Fruit fly (Drosophila melanogaster) whole organism, adult: Measurements from ENCODE around the gene CG43439.

Experiments
- CG11617 ChIP-seq: fragments of 200-800 bp; sonication (Bioruptor generic); optimal IDR thresholded peaks from 2 replicates; lab custom pipeline; 2017; ENCODE audit warnings: mild to moderate bottlenecking, missing biosample characterization, missing genetic modification reagents, missing genetic modification characterization
- CG12768 ChIP-seq: fragments of 200-800 bp; sonication (Bioruptor generic); optimal IDR thresholded peaks from 2 replicates; lab custom pipeline; 2017; ENCODE audit warnings: missing biosample characterization, missing genetic modification characterization, mild to moderate bottlenecking, moderate library complexity, missing genetic modification reagents
- CG1620 ChIP-seq: fragments of 200-800 bp; sonication (Bioruptor generic); optimal IDR thresholded peaks from 2 replicates; lab custom pipeline; 2016; ENCODE audit warnings: missing biosample characterization, missing genetic modification characterization
- Hr96 ChIP-seq: fragments of 200-800 bp; sonication (Bioruptor generic); optimal IDR thresholded peaks from 2 replicates; lab custom pipeline; 2016; ENCODE audit warnings: missing biosample characterization, missing genetic modification characterization
- toe ChIP-seq: fragments of 200-800 bp; sonication (Bioruptor generic); optimal IDR thresholded peaks from 2 replicates; lab custom pipeline; 2016; ENCODE audit warnings: missing biosample characterization, missing genetic modification characterization

- TF ChIP-seq CG11617 (GFP tag; lab: Kevin White, UChicago): no peak
- TF ChIP-seq CG12768 (GFP tag; lab: Kevin White, UChicago): no peak
- TF ChIP-seq Hr96 (GFP tag; lab: Kevin White, UChicago): no peak
- TF ChIP-seq CG1620 (GFP tag; lab: Kevin White, UChicago): no peak
- no peak for TF ChIP-seq toe (GFP tag; lab: Kevin White, UChicago)
Observed at dm6 chr3L:6945357-6945756, 39.0 kb downstream of the CG43439 start.
